Worm (Caenorhabditis elegans): ENCODE results near the gene Y53F4B.23.

- no peak for TF ChIP-seq aha-1 (tag)
- no peak for TF ChIP-seq F10B5.3 (tag; optimal IDR thresholded peaks at IDR 0.05)
- TF ChIP-seq ceh-20 (GFP tag; IDR thresholded peaks at IDR 0.05) = no peak
- no peak for TF ChIP-seq fos-1 (tag; optimal IDR thresholded peaks at IDR 0.05)
- TF ChIP-seq dpl-1 (GFP tag; optimal IDR thresholded peaks at IDR 0.05) = no peak
- TF ChIP-seq ztf-11 (tag; optimal IDR thresholded peaks at IDR 0.05) = no peak
- no peak for TF ChIP-seq Y105C5A.15 (GFP tag; IDR thresholded peaks at IDR 0.05)
- no peak for TF ChIP-seq egl-27 (tag; optimal IDR thresholded peaks at IDR 0.05)
- TF ChIP-seq fkh-10 (GFP tag; optimal IDR thresholded peaks at IDR 0.05) = no peak
- TF ChIP-seq zfp-3 (GFP tag; conservative IDR thresholded peaks at IDR 0.05) = no peak
- TF ChIP-seq zag-1 (tag; optimal IDR thresholded peaks at IDR 0.05) = no peak
- no peak for TF ChIP-seq ceh-32 (tag; optimal IDR thresholded peaks at IDR 0.05; ENCODE audit: poor library complexity)
- TF ChIP-seq saeg-2 (GFP tag; IDR thresholded peaks at IDR 0.05) = no peak
- no peak for TF ChIP-seq nhr-111 (GFP tag; optimal IDR thresholded peaks at IDR 0.05)
Observed at ce11 chrII:15143729-15144128, 19.4 kb downstream of the Y53F4B.23 start.
